Worm (Caenorhabditis elegans) whole organism, L1 larva: Measurements from ENCODE around the gene Y105C5B.5.

Source experiments
- C16A3.4 ChIP-seq: fragments of 150-350 bp; optimal IDR thresholded peaks from 2 replicates; lab custom pipeline; 2014; ENCODE audit warnings: missing biosample characterization, missing genetic modification characterization
- F16B12.6 ChIP-seq: fragments of 150-350 bp; optimal IDR thresholded peaks from 2 replicates; lab custom pipeline; 2014; ENCODE audit warnings: missing biosample characterization, missing genetic modification characterization
- Y116A8C.19 ChIP-seq: sonication (generic microtip); optimal IDR thresholded peaks from 2 replicates; lab custom pipeline; 2016; ENCODE audit warnings: missing compliant biosample characterization, missing genetic modification characterization, borderline replicate concordance
- aha-1 ChIP-seq: fragments of 150-350 bp; optimal IDR thresholded peaks from 2 replicates; lab custom pipeline; 2014; ENCODE audit warnings: missing biosample characterization, missing genetic modification characterization
- ama-1 ChIP-seq: fragments of 150-350 bp; optimal IDR thresholded peaks from 2 replicates; lab custom pipeline; 2014
- blmp-1 ChIP-seq: fragments of 150-350 bp; optimal IDR thresholded peaks from 2 replicates; lab custom pipeline; 2014; ENCODE audit warnings: missing biosample characterization, missing genetic modification characterization
- ceh-63 ChIP-seq: fragments of 200-800 bp; sonication (Bioruptor generic); optimal IDR thresholded peaks from 2 replicates; lab custom pipeline; 2018; ENCODE audit warnings: mild to moderate bottlenecking, missing genetic modification characterization, missing compliant biosample characterization
- ceh-88 ChIP-seq: fragments of 200-800 bp; sonication (Bioruptor generic); IDR thresholded peaks from 2 replicates; pipeline ENCODE4 v1.3.6; 2022; ENCODE audit warnings: missing genetic modification characterization, missing compliant biosample characterization
- ces-1 ChIP-seq: fragments of 150-350 bp; optimal IDR thresholded peaks from 2 replicates; lab custom pipeline; 2014; ENCODE audit warnings: missing biosample characterization, missing genetic modification reagents, missing genetic modification characterization
- dpl-1 ChIP-seq, 3 experiments: fragments of 150-350 bp in 2 of 3; sonication (generic microtip) in 1 of 3; optimal IDR thresholded peaks; 2 replicates each; lab custom pipeline; 2014 to 2017; ENCODE audit warnings: missing biosample characterization in 3 of 3, missing genetic modification characterization in 3 of 3, missing genetic modification reagents in 3 of 3
- dsc-1 ChIP-seq: sonication (generic microtip); optimal IDR thresholded peaks from 2 replicates; lab custom pipeline; 2016; ENCODE audit warnings: mild to moderate bottlenecking, missing genetic modification characterization, missing compliant biosample characterization
- fkh-10 ChIP-seq: sonication (generic microtip); optimal IDR thresholded peaks from 2 replicates; lab custom pipeline; 2017; ENCODE audit warnings: missing biosample characterization, missing genetic modification reagents, missing genetic modification characterization
- fkh-8 ChIP-seq: sonication (generic microtip); optimal IDR thresholded peaks from 2 replicates; lab custom pipeline; 2016; ENCODE audit warnings: mild to moderate bottlenecking, missing genetic modification characterization, missing compliant biosample characterization
- fos-1 ChIP-seq: fragments of 150-350 bp; optimal IDR thresholded peaks from 2 replicates; lab custom pipeline; 2014; ENCODE audit warnings: missing biosample characterization, missing genetic modification characterization
- grh-1 ChIP-seq: fragments of 200-800 bp; sonication (Bioruptor generic); IDR thresholded peaks from 2 replicates; pipeline ENCODE4 v1.3.6; 2022; ENCODE audit warnings: missing genetic modification reagents, missing genetic modification characterization, missing compliant biosample characterization
- hlh-4 ChIP-seq: sonication (generic microtip); optimal IDR thresholded peaks from 2 replicates; lab custom pipeline; 2016; ENCODE audit warnings: mild to moderate bottlenecking, missing genetic modification characterization, missing compliant biosample characterization
- irx-1 ChIP-seq: sonication (generic microtip); optimal IDR thresholded peaks from 2 replicates; lab custom pipeline; 2016; ENCODE audit warnings: missing genetic modification characterization, missing compliant biosample characterization
- lin-14 ChIP-seq: fragments of 200-800 bp; sonication (Bioruptor generic); optimal IDR thresholded peaks from 2 replicates; lab custom pipeline; 2018; ENCODE audit warnings: mild to moderate bottlenecking, missing genetic modification characterization, moderate library complexity, missing compliant biosample characterization
- lin-35 ChIP-seq, 2 experiments: fragments of 150-350 bp; optimal IDR thresholded peaks; 2 replicates each; lab custom pipeline; 2014; ENCODE audit warnings: missing biosample characterization in 2 of 2, missing genetic modification characterization in 2 of 2, missing genetic modification reagents in 2 of 2
- lin-39 ChIP-seq: fragments of 150-350 bp; optimal IDR thresholded peaks from 2 replicates; lab custom pipeline; 2014; ENCODE audit warnings: missing biosample characterization, missing genetic modification reagents, missing genetic modification characterization
- mef-2 ChIP-seq: fragments of 150-350 bp; optimal IDR thresholded peaks from 2 replicates; lab custom pipeline; 2014; ENCODE audit warnings: missing biosample characterization, missing genetic modification characterization
- nhr-12 ChIP-seq: sonication (generic microtip); optimal IDR thresholded peaks from 2 replicates; lab custom pipeline; 2017; ENCODE audit warnings: missing biosample characterization, missing genetic modification characterization
- nhr-20 ChIP-seq: sonication (generic microtip); optimal IDR thresholded peaks from 2 replicates; lab custom pipeline; 2016; ENCODE audit warnings: mild to moderate bottlenecking, missing genetic modification characterization, missing compliant biosample characterization
- nhr-237 ChIP-seq: fragments of 150-350 bp; optimal IDR thresholded peaks from 2 replicates; lab custom pipeline; 2014; ENCODE audit warnings: missing biosample characterization, missing genetic modification characterization
- nhr-28 ChIP-seq: fragments of 150-350 bp; optimal IDR thresholded peaks from 2 replicates; lab custom pipeline; 2014; ENCODE audit warnings: missing biosample characterization, missing genetic modification characterization
- nhr-71 ChIP-seq: sonication (generic microtip); optimal IDR thresholded peaks from 2 replicates; lab custom pipeline; 2016; ENCODE audit warnings: mild to moderate bottlenecking, missing genetic modification characterization, moderate library complexity, missing compliant biosample characterization
- nhr-76 ChIP-seq: sonication (generic microtip); optimal IDR thresholded peaks from 2 replicates; lab custom pipeline; 2017; ENCODE audit warnings: missing biosample characterization, missing genetic modification characterization
- nhr-77 ChIP-seq: fragments of 150-350 bp; optimal IDR thresholded peaks from 2 replicates; lab custom pipeline; 2014; ENCODE audit warnings: missing biosample characterization, missing genetic modification characterization
- nhr-84 ChIP-seq: sonication (generic microtip); optimal IDR thresholded peaks from 2 replicates; lab custom pipeline; 2017; ENCODE audit warnings: missing biosample characterization, missing genetic modification characterization
- rnt-1 ChIP-seq: sonication (generic microtip); optimal IDR thresholded peaks from 2 replicates; lab custom pipeline; 2016; ENCODE audit warnings: mild to moderate bottlenecking, missing genetic modification characterization, moderate library complexity, missing compliant biosample characterization
- snpc-4 ChIP-seq: fragments of 150-350 bp; optimal IDR thresholded peaks from 2 replicates; lab custom pipeline; 2014; ENCODE audit warnings: missing biosample characterization, missing genetic modification characterization
- snu-23 ChIP-seq: sonication (generic microtip); optimal IDR thresholded peaks from 2 replicates; lab custom pipeline; 2016; ENCODE audit warnings: missing genetic modification characterization, missing compliant biosample characterization
- sox-4 ChIP-seq: sonication (generic microtip); optimal IDR thresholded peaks from 2 replicates; lab custom pipeline; 2016; ENCODE audit warnings: missing genetic modification characterization, missing compliant biosample characterization
- sptf-1 ChIP-seq: fragments of 150-350 bp; optimal IDR thresholded peaks from 2 replicates; lab custom pipeline; 2014; ENCODE audit warnings: missing biosample characterization, missing genetic modification characterization
- sup-37 ChIP-seq: fragments of 200-800 bp; sonication (Bioruptor generic); optimal IDR thresholded peaks from 2 replicates; lab custom pipeline; 2018; ENCODE audit warnings: mild to moderate bottlenecking, missing genetic modification characterization, missing compliant biosample characterization
- unc-62 ChIP-seq: fragments of 150-350 bp; optimal IDR thresholded peaks from 2 replicates; lab custom pipeline; 2014; ENCODE audit warnings: missing biosample characterization, missing genetic modification reagents, missing genetic modification characterization
- xbp-1 ChIP-seq: sonication (generic microtip); optimal IDR thresholded peaks from 2 replicates; lab custom pipeline; 2016; ENCODE audit warnings: missing genetic modification characterization, missing compliant biosample characterization
- zag-1 ChIP-seq: fragments of 150-350 bp; optimal IDR thresholded peaks from 2 replicates; lab custom pipeline; 2014; ENCODE audit warnings: missing biosample characterization, missing genetic modification characterization
- zip-4 ChIP-seq: fragments of 200-800 bp; sonication (Bioruptor generic); optimal IDR thresholded peaks from 2 replicates; lab custom pipeline; 2018; ENCODE audit warnings: mild to moderate bottlenecking, missing genetic modification characterization, moderate library complexity, missing compliant biosample characterization
- ztf-4 ChIP-seq: fragments of 150-350 bp; optimal IDR thresholded peaks from 2 replicates; lab custom pipeline; 2014; ENCODE audit warnings: missing biosample characterization, missing genetic modification characterization

The Y105C5B.5 gene

DNA sequence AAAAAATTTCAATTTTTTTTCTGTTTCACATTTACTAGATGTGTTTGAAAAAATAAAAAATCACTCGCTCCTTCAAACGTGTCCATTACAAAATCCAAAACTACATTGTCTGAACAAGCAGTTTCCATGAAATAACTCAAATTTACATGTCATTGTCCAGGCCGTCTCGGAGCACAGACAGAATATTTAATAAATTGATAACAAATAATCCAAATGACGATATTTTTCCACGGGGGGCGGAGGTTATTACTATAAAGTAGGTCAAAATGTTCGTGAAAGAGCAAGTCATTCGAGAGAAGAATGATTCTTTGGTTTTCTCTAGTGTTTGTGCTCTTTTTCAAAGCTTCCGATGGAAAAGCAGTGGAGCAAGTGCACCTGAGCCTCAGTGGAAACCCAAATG lies 17.1 kb downstream of the Y105C5B.5 start, which contains the start of gene Y105C5B.3:
Gene Y105C5B.3, plus strand, starts transcription at position 301 of the 400 bp plus-strand sequence.
- TF ChIP-seq irx-1 (tag; lab: Kevin White, UChicago) (no peak), blmp-1 (tag; lab: Kevin White, UChicago) (no peak)
- TF ChIP-seq, all 84 proteins: peak for 0

DNA sequence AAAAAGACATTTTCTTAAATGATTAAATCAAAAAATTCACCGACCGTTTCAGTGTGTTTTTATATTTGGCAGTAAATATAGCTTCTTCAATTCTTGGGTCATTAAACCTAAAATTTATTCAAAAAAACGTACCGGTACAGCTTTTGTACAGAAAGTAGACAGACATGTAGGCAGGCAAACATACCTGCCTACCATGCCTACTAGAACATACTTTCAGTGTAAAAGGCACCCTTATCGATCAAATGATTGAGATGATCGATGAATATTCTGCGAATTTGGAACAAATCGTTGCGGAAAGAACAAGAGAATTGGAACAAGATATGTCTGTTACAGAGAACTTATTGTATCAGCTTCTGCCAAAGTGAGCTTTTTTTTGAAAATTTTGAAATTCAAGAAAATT lies 20.9 kb downstream of the Y105C5B.5 start:
- TF ChIP-seq nhr-237 (no peak), hlh-4 (tag; lab: Kevin White, UChicago) (no peak), nhr-20 (tag; lab: Kevin White, UChicago) (no peak), nhr-76 (tag; lab: Kevin White, UChicago) (no peak), snpc-4 (tag; lab: Kevin White, UChicago) (no peak), dpl-1 (GFP tag; optimal IDR thresholded peaks at IDR 0.05; lab: Kevin White, UChicago) (no peak), Y116A8C.19 (no peak), dsc-1 (tag; lab: Kevin White, UChicago) (no peak)

DNA sequence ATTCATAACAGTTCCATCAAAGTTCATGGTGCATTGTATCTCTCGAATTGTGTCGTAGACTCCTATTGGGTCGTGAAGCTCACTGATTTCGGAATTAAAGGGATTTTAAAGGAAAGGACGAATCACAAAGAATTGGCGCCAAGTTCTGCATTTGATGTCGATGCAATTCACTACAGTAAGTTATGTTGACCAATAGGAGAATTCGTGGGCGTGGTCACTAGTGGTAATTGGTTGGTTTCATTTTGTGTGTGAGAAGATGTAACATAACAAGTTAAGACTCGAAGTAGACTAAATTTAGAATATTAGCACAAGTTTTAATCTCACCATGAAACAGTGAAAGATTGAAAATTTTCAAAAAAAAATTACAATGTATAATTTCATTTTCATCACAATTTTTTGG lies 22.8 kb downstream of the Y105C5B.5 start:
- no peak for TF ChIP-seq xbp-1
- no peak for TF ChIP-seq fkh-10 (GFP tag; lab: Kevin White, UChicago)
- TF ChIP-seq unc-62, result no peak
- TF ChIP-seq sptf-1 (tag; lab: Kevin White, UChicago), result no peak
- no peak for TF ChIP-seq aha-1 (tag; lab: Kevin White, UChicago)
- no peak for TF ChIP-seq lin-39 (tag; lab: Kevin White, UChicago)
- no peak for TF ChIP-seq lin-35 (GFP tag; optimal IDR thresholded peaks at IDR 0.05; lab: Kevin White, UChicago)
- TF ChIP-seq mef-2 (tag; lab: Kevin White, UChicago), result no peak
- TF ChIP-seq fos-1, result no peak
- TF ChIP-seq rnt-1 (tag; lab: Kevin White, UChicago), result no peak
- no peak for TF ChIP-seq snu-23

- TF ChIP-seq nhr-28 (tag; lab: Kevin White, UChicago), result no peak
- no peak for TF ChIP-seq ceh-63
- TF ChIP-seq ces-1, result no peak
- no peak for TF ChIP-seq C16A3.4 (tag; lab: Kevin White, UChicago)
- TF ChIP-seq ztf-4 (tag; lab: Kevin White, UChicago), result no peak
- TF ChIP-seq ceh-88, result no peak
- TF ChIP-seq Y116A8C.19, result no peak
- TF ChIP-seq nhr-12, result no peak
- no peak for TF ChIP-seq nhr-77 (tag; lab: Kevin White, UChicago)
- no peak for TF ChIP-seq mef-2 (tag; lab: Kevin White, UChicago)
- no peak for TF ChIP-seq fkh-8 (tag; lab: Kevin White, UChicago)
- TF ChIP-seq zip-4 (GFP tag; lab: Kevin White, UChicago), result no peak
Observed at ce11 chrIV:15872633-15873032, 28.4 kb downstream of the Y105C5B.5 start, which contains the start of gene gcy-25. TSS of gene gcy-25 (plus strand) at chrIV:15872933.

DNA sequence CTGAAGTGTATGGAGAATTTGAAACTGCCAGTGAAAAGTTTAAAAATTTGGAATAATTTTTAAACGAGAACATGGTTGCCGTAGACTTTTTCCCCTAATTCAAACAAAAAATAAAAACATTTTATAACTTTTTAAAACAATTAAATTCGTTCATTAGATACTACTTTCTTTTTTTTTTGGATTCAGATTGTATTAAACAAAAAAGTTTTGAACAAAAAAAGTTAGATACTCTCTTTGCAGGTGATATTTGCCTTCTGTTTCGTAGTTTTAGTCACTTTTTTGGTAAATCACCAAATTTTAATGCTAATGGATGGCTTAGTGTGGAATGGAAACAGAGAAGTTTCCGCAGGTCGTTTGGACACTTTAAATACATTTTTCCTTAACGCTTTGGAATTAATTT lies 30.7 kb downstream of the Y105C5B.5 start, which contains the start of gene Y105C5B.1:
Gene Y105C5B.1, plus strand, starts transcription at position 301 of the 400 bp plus-strand sequence.
- TF ChIP-seq lin-35 (GFP tag; optimal IDR thresholded peaks at IDR 0.05; lab: Kevin White, UChicago) (no peak), zag-1 (tag; lab: Kevin White, UChicago) (no peak)

DNA sequence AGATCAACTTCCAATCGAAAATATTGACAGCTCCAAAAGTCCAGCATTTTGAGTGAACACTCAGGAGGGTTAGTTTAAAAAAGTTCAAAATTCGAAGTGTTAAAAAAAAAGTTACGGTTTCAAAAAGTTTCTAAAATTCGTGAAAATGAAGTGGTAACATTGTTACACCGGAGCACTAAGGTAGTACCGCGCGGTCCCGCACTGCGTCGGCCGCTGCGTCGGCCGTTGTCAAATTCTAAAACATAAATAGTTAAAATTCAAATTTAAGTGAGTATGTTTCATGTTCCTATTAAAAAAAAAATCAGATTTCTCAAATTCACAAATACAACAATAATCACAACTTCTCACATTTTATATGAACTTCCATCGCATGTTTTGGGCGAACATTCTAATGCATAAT lies 32.7 kb downstream of the Y105C5B.5 start:
- TF ChIP-seq nhr-84 (tag; lab: Kevin White, UChicago) (no peak), sox-4 (no peak), unc-62 (no peak), lin-14 (no peak), F16B12.6 (tag; lab: Kevin White, UChicago) (no peak), grh-1 (GFP tag; lab: Robert Waterston, UW) (no peak), snu-23 (no peak), nhr-71 (no peak), nhr-20 (tag; lab: Kevin White, UChicago) (no peak), ceh-88 (no peak), ama-1 (lab: Kevin White, UChicago) (no peak), sup-37 (GFP tag; lab: Kevin White, UChicago) (no peak)
